Worm (Caenorhabditis elegans): Measurements from ENCODE around the gene oig-5.
A peak's percentile ranks its signal among the peaks of the same experiment; 100 is the strongest.

The oig-5 gene

DNA sequence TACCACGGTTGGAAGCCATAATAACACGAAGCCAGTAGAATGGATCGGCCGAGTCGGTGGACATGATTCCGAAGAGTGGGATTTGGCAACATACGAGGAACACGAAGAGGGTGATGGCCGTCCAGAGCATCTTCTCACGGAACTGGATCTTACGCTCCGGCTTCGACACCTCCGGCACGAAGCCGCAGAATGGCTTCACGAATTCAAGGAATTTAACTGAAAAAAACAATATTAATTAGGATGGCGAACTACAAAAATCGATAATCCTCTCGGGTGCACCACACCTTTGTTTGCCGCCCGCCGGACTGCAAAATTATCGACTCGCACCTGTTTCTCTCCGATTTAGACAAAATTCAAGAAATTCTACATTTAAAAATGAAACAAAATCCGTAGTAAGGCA lies 17.2 kb downstream of the oig-5 start:
- TF ChIP-seq athp-1 (tag; optimal IDR thresholded peaks at IDR 0.05) (no peak), attf-6 (GFP tag; IDR thresholded peaks at IDR 0.05) (0 out of 2 replicates have a peak, but pooled peaks have one; percentile 32), hsf-1 (GFP tag; IDR thresholded peaks at IDR 0.05) (no peak), lin-26 (GFP tag; IDR thresholded peaks at IDR 0.05) (no peak), ztf-3 (GFP tag; optimal IDR thresholded peaks at IDR 0.05) (no peak), pbrm-1 (GFP tag; IDR thresholded peaks at IDR 0.05) (0 out of 2 replicates have a peak, but pooled peaks have one; percentile 23), ceh-91 (GFP tag; IDR thresholded peaks at IDR 0.05) (no peak), mcd-1 (GFP tag; IDR thresholded peaks at IDR 0.05) (peak; percentile 13; the same call in 1 of the 2 replicates), cebp-2 (GFP tag; IDR thresholded peaks at IDR 0.05) (no peak), attf-5 (GFP tag; optimal IDR thresholded peaks at IDR 0.05) (no peak)

DNA sequence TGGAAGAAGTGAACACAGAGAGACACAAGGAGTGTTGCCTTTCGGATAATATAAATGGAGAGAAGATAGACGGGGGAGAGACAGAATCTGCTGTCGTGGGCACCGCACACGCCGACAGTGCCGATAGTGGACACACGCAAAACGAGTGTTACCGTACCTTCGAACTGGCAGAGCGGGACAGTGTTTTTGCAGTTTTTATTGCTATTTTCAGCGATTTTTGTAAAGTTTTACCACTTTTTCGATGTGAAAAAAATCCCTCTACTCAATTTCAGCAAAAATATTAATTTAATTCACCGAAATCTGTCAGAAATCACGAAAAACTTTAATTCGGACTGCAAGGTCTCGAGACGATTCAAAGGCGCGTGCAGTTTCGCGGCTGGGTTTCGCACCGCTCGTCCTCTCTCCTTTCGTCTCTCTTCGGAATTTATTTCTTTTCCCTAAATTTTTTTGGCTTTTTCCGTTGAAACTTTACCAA lies 17.9 kb downstream of the oig-5 start, which contains the start of gene sec-61.A:
Gene sec-61.A, minus strand, starts transcription at position 387 of the 475 bp plus-strand sequence.
- TF ChIP-seq Y67H2A.10 (GFP tag; conservative IDR thresholded peaks at IDR 0.05) = 0 out of 2 replicates have a peak, but pooled peaks have one; percentile 38
- TF ChIP-seq xnd-1 (tag; optimal IDR thresholded peaks at IDR 0.05) = peak; percentile 56
- no peak for TF ChIP-seq ceh-100 (GFP tag; IDR thresholded peaks at IDR 0.05)
- no peak for TF ChIP-seq tbx-9 (tag; optimal IDR thresholded peaks at IDR 0.05; ENCODE audit: borderline replicate concordance)
- peak; percentile 60 for TF ChIP-seq ceh-91 (GFP tag; IDR thresholded peaks at IDR 0.05)
- no peak for TF ChIP-seq snpc-1.1 (tag; optimal IDR thresholded peaks at IDR 0.05; ENCODE audit: insufficient read depth)
- TF ChIP-seq efl-1 (GFP tag; optimal IDR thresholded peaks at IDR 0.05) = peak; percentile 35
- TF ChIP-seq nhr-179 (tag; optimal IDR thresholded peaks at IDR 0.05) = no peak
- no peak for TF ChIP-seq K11D2.4 (GFP tag; IDR thresholded peaks at IDR 0.05)
- TF ChIP-seq lin-26 (GFP tag; IDR thresholded peaks at IDR 0.05) = no peak
- no peak for TF ChIP-seq chd-7 (tag; optimal IDR thresholded peaks at IDR 0.05)
- no peak for TF ChIP-seq unc-130 (GFP tag; optimal IDR thresholded peaks at IDR 0.05)
- peak; percentile 70 for TF ChIP-seq lin-54 (GFP tag; optimal IDR thresholded peaks at IDR 0.05)
- TF ChIP-seq nhr-120 (GFP tag; IDR thresholded peaks at IDR 0.05) = no peak
- TF ChIP-seq cebp-1 (GFP tag; IDR thresholded peaks at IDR 0.05) = no peak
- peak; percentile 66 for TF ChIP-seq cebp-1 (tag; optimal IDR thresholded peaks at IDR 0.05)
- TF ChIP-seq aptf-3 (GFP tag; IDR thresholded peaks at IDR 0.05) = no peak
- peak; percentile 75 for TF ChIP-seq F23B12.7 (tag; optimal IDR thresholded peaks at IDR 0.05; ENCODE audit: insufficient read depth)
- peak; percentile 20 for TF ChIP-seq ztf-26 (tag; optimal IDR thresholded peaks at IDR 0.05)
- TF ChIP-seq B0336.3 (GFP tag; IDR thresholded peaks at IDR 0.05) = 0 out of 2 replicates have a peak, but pooled peaks have one; percentile 27
- TF ChIP-seq egrh-3 (GFP tag; IDR thresholded peaks at IDR 0.05) = 0 out of 2 replicates have a peak, but pooled peaks have one; percentile 8
- TF ChIP-seq ets-4 (GFP tag; optimal IDR thresholded peaks at IDR 0.05) = peak; percentile 54
- no peak for TF ChIP-seq egl-18 (GFP tag; IDR thresholded peaks at IDR 0.05)
- no peak for TF ChIP-seq nfya-1 (tag; optimal IDR thresholded peaks at IDR 0.05; ENCODE audit: borderline replicate concordance, insufficient read depth)
- TF ChIP-seq bed-1 (GFP tag; IDR thresholded peaks at IDR 0.05) = no peak
- peak; percentile 27 for TF ChIP-seq snpc-3.4 (tag; optimal IDR thresholded peaks at IDR 0.05)
- TF ChIP-seq ztf-22 (GFP tag; optimal IDR thresholded peaks at IDR 0.05) = no peak
- no peak for TF ChIP-seq ccch-3 (GFP tag; optimal IDR thresholded peaks at IDR 0.05)
- peak; percentile 95 for TF ChIP-seq F33H1.4 (GFP tag; IDR thresholded peaks at IDR 0.05)
- no peak for TF ChIP-seq ztf-6 (GFP tag; IDR thresholded peaks at IDR 0.05)
- TF ChIP-seq T07F8.4 (tag; optimal IDR thresholded peaks at IDR 0.05) = no peak
- TF ChIP-seq sea-2 (GFP tag; IDR thresholded peaks at IDR 0.05) = no peak
- TF ChIP-seq snpc-1.3 (tag; optimal IDR thresholded peaks at IDR 0.05; ENCODE audit: insufficient read depth) = peak; percentile 84
- TF ChIP-seq nhr-80 (tag; optimal IDR thresholded peaks at IDR 0.05) = peak; percentile 89
- no peak for TF ChIP-seq ZK185.1 (tag; optimal IDR thresholded peaks at IDR 0.05; ENCODE audit: poor library complexity, severe bottlenecking)
- TF ChIP-seq nfyb-1 (GFP tag; IDR thresholded peaks at IDR 0.05) = peak; percentile 83
- no peak for TF ChIP-seq hmg-20 (GFP tag; IDR thresholded peaks at IDR 0.05)
- no peak for TF ChIP-seq hlh-12 (tag; optimal IDR thresholded peaks at IDR 0.05)
- TF ChIP-seq attf-3 (GFP tag; conservative IDR thresholded peaks at IDR 0.05) = 0 out of 2 replicates have a peak, but pooled peaks have one; percentile 10
